Worm (Caenorhabditis elegans) whole organism, midembryonic: Measurements from ENCODE around the gene ify-1.

Experiments used
- klf-2 ChIP-seq: fragments of 200-800 bp; sonication (Bioruptor generic); conservative IDR thresholded peaks from 2 replicates; pipeline ENCODE4 v1.3.6; 2022; ENCODE audit warnings: missing genetic modification reagents, missing genetic modification characterization, missing compliant biosample characterization
- med-1 ChIP-seq: sonication (generic microtip); optimal IDR thresholded peaks from 2 replicates; lab custom pipeline; 2017; ENCODE audit warnings: missing genetic modification characterization, mild to moderate bottlenecking, missing compliant biosample characterization, antibody characterized with exemption, missing genetic modification reagents; ENCODE audit not compliant: insufficient read depth
- tab-1 ChIP-seq: fragments of 200-800 bp; sonication (Bioruptor generic); IDR thresholded peaks from 2 replicates; pipeline ENCODE4 v1.3.6; 2022; ENCODE audit warnings: missing genetic modification characterization, missing compliant biosample characterization
- ztf-29 ChIP-seq: fragments of 200-800 bp; sonication (Bioruptor generic); IDR thresholded peaks from 2 replicates; pipeline ENCODE4 v1.3.6; 2022; ENCODE audit warnings: missing genetic modification reagents, missing genetic modification characterization, missing compliant biosample characterization

ce11 chrII:5008033-5008432 lies 46.9 kb downstream of the ify-1 start, which contains the start of gene F59A6.3:
- TF ChIP-seq ztf-29 = no peak
- TF ChIP-seq tab-1 (GFP tag; lab: Robert Waterston, UW) = no peak
- no peak for TF ChIP-seq med-1
- no peak for TF ChIP-seq klf-2
